Worm (Caenorhabditis elegans) whole organism, L4 larva: Measurements from ENCODE around the gene popl-5.

ENCODE experiments used
- D1046.2 ChIP-seq: fragments of 200-800 bp; sonication (Bioruptor generic); IDR thresholded peaks from 2 replicates; pipeline ENCODE4 v1.3.6; 2022; ENCODE audit warnings: missing genetic modification characterization, missing compliant biosample characterization
- F10B5.3 ChIP-seq: sonication (generic microtip); optimal IDR thresholded peaks from 2 replicates; lab custom pipeline; 2016; ENCODE audit warnings: mild to moderate bottlenecking, missing genetic modification characterization, missing compliant biosample characterization
- F37D6.2 ChIP-seq: sonication (generic microtip); optimal IDR thresholded peaks from 2 replicates; lab custom pipeline; 2016; ENCODE audit warnings: mild to moderate bottlenecking, missing genetic modification characterization, missing compliant biosample characterization
- F44E2.7 ChIP-seq: fragments of 200-800 bp; sonication (Bioruptor generic); IDR thresholded peaks from 2 replicates; pipeline ENCODE4 v2.1.2; 2022; ENCODE audit warnings: missing genetic modification characterization, missing compliant biosample characterization
- F49E8.2 ChIP-seq: sonication (generic microtip); optimal IDR thresholded peaks from 2 replicates; lab custom pipeline; 2016; ENCODE audit warnings: missing compliant biosample characterization, mild to moderate bottlenecking, missing genetic modification characterization, borderline replicate concordance
- T20F7.1 ChIP-seq: fragments of 200-800 bp; sonication (Bioruptor generic); optimal IDR thresholded peaks from 2 replicates; lab custom pipeline; 2018; ENCODE audit warnings: mild to moderate bottlenecking, missing genetic modification characterization, missing compliant biosample characterization
- Y48G9A.11 ChIP-seq: fragments of 200-800 bp; sonication (Bioruptor generic); IDR thresholded peaks from 2 replicates; pipeline ENCODE4 v1.3.6; 2022; ENCODE audit warnings: missing genetic modification reagents, missing genetic modification characterization, missing compliant biosample characterization
- Y5F2A.4 ChIP-seq: fragments of 200-800 bp; sonication (Bioruptor generic); optimal IDR thresholded peaks from 2 replicates; lab custom pipeline; 2018; ENCODE audit warnings: mild to moderate bottlenecking, missing genetic modification characterization, missing compliant biosample characterization
- aha-1 ChIP-seq: fragments of 150-350 bp; peaks from one replicate; lab custom pipeline; 2014; ENCODE audit warnings: missing biosample characterization, missing genetic modification characterization
- aly-2 ChIP-seq: sonication (generic microtip); optimal IDR thresholded peaks from 2 replicates; lab custom pipeline; 2018; ENCODE audit warnings: missing biosample characterization, missing genetic modification characterization
- arid-1 ChIP-seq: fragments of 200-800 bp; sonication (Bioruptor generic); conservative IDR thresholded peaks from 2 replicates; pipeline ENCODE4 v1.3.6; 2022; ENCODE audit warnings: missing genetic modification reagents, missing genetic modification characterization, missing compliant biosample characterization
- ceh-28 ChIP-seq: fragments of 150-350 bp; optimal IDR thresholded peaks from 2 replicates; lab custom pipeline; 2014; ENCODE audit warnings: missing biosample characterization, missing genetic modification reagents, missing genetic modification characterization
- ceh-32 ChIP-seq: sonication (generic microtip); optimal IDR thresholded peaks from 2 replicates; lab custom pipeline; 2016; ENCODE audit warnings: mild to moderate bottlenecking, missing genetic modification characterization, missing compliant biosample characterization; ENCODE audit not compliant: poor library complexity
- ceh-44 ChIP-seq: fragments of 200-800 bp; sonication (Bioruptor generic); IDR thresholded peaks from 2 replicates; pipeline ENCODE4 v1.3.6; 2022; ENCODE audit warnings: missing genetic modification reagents, missing genetic modification characterization, missing compliant biosample characterization
- ceh-62 ChIP-seq: sonication (generic microtip); optimal IDR thresholded peaks from 2 replicates; lab custom pipeline; 2017; ENCODE audit warnings: missing biosample characterization, missing genetic modification characterization
- ces-1 ChIP-seq: fragments of 150-350 bp; sonication (generic microtip); optimal IDR thresholded peaks from 4 replicates; lab custom pipeline; 2014; ENCODE audit warnings: missing biosample characterization, missing genetic modification reagents, missing genetic modification characterization
- ctbp-1 ChIP-seq: fragments of 200-800 bp; sonication (Bioruptor generic); IDR thresholded peaks from 2 replicates; pipeline ENCODE4 v1.3.6; 2022; ENCODE audit warnings: missing genetic modification reagents, missing genetic modification characterization, missing compliant biosample characterization
- daf-12 ChIP-seq: fragments of 150-350 bp; optimal IDR thresholded peaks from 2 replicates; lab custom pipeline; 2014; ENCODE audit warnings: missing biosample characterization, missing genetic modification reagents, missing genetic modification characterization
- daf-16 ChIP-seq, 3 experiments: sonication (generic microtip); optimal IDR thresholded peaks; 2 replicates each; lab custom pipeline; 2016 to 2017; ENCODE audit warnings: missing genetic modification characterization in 3 of 3, missing genetic modification reagents in 3 of 3, mild to moderate bottlenecking in 2 of 3, missing compliant biosample characterization in 2 of 3, missing biosample characterization in 1 of 3, moderate library complexity in 1 of 3
- dpl-1 ChIP-seq: fragments of 150-350 bp; optimal IDR thresholded peaks from 2 replicates; lab custom pipeline; 2014; ENCODE audit warnings: missing biosample characterization, missing genetic modification reagents, missing genetic modification characterization
- duxl-1 ChIP-seq: sonication (generic microtip); optimal IDR thresholded peaks from 2 replicates; lab custom pipeline; 2016; ENCODE audit warnings: mild to moderate bottlenecking, missing genetic modification characterization, moderate library complexity, missing compliant biosample characterization; ENCODE audit not compliant: poor library complexity
- egl-27 ChIP-seq: sonication (generic microtip); optimal IDR thresholded peaks from 3 replicates; lab custom pipeline; 2017; ENCODE audit warnings: missing biosample characterization, missing genetic modification reagents, missing genetic modification characterization
- egl-43 ChIP-seq: fragments of 200-800 bp; sonication (Bioruptor generic); IDR thresholded peaks from 2 replicates; pipeline ENCODE4 v1.3.6; 2022; ENCODE audit warnings: missing genetic modification reagents, missing genetic modification characterization, missing compliant biosample characterization
- hlh-11 ChIP-seq: fragments of 200-800 bp; sonication (Bioruptor generic); optimal IDR thresholded peaks from 2 replicates; lab custom pipeline; 2018; ENCODE audit warnings: mild to moderate bottlenecking, missing genetic modification characterization, missing compliant biosample characterization
- hlh-30 ChIP-seq: sonication (generic microtip); optimal IDR thresholded peaks from 2 replicates; lab custom pipeline; 2017; ENCODE audit warnings: antibody characterized with exemption, mild to moderate bottlenecking, missing genetic modification characterization, missing compliant biosample characterization; ENCODE audit not compliant: insufficient read depth
- hmg-1.1 ChIP-seq: fragments of 200-800 bp; sonication (Bioruptor generic); IDR thresholded peaks from 2 replicates; pipeline ENCODE4 v1.3.6; 2022; ENCODE audit warnings: missing genetic modification reagents, missing genetic modification characterization, missing compliant biosample characterization
- jun-1 ChIP-seq: fragments of 150-350 bp; optimal IDR thresholded peaks from 2 replicates; lab custom pipeline; 2014; ENCODE audit warnings: missing biosample characterization, missing genetic modification reagents, missing genetic modification characterization
- lim-7 ChIP-seq: fragments of 200-800 bp; sonication (Bioruptor generic); IDR thresholded peaks from 2 replicates; pipeline ENCODE4 v1.3.6; 2022; ENCODE audit warnings: missing genetic modification characterization, missing compliant biosample characterization
- lin-38 ChIP-seq: fragments of 200-800 bp; sonication (Bioruptor generic); IDR thresholded peaks from 2 replicates; pipeline ENCODE4 v1.3.6; 2022; ENCODE audit warnings: missing genetic modification reagents, missing genetic modification characterization, missing compliant biosample characterization
- lin-39 ChIP-seq: fragments of 150-350 bp; optimal IDR thresholded peaks from 2 replicates; lab custom pipeline; 2014; ENCODE audit warnings: missing biosample characterization, missing genetic modification reagents, missing genetic modification characterization
- lir-3 ChIP-seq: sonication (generic microtip); optimal IDR thresholded peaks from 2 replicates; lab custom pipeline; 2016; ENCODE audit warnings: mild to moderate bottlenecking, missing genetic modification characterization, missing compliant biosample characterization
- lsy-2 ChIP-seq, 2 experiments: fragments of 150-350 bp in 1 of 2; sonication (generic microtip) in 1 of 2; optimal IDR thresholded peaks; 2 replicates each; lab custom pipeline; 2014 to 2017; ENCODE audit warnings: missing biosample characterization in 2 of 2, missing genetic modification characterization in 2 of 2
- madf-5 ChIP-seq, 2 experiments: fragments of 200-800 bp; sonication (Bioruptor generic); IDR thresholded peaks; 2 replicates each; pipeline ENCODE4 v1.3.6; 2022; ENCODE audit warnings: missing compliant biosample characterization in 2 of 2, missing genetic modification characterization in 2 of 2
- mes-2 ChIP-seq: sonication (generic microtip); optimal IDR thresholded peaks from 2 replicates; lab custom pipeline; 2016; ENCODE audit warnings: missing genotype, mild to moderate bottlenecking, missing genetic modification characterization, missing compliant biosample characterization; ENCODE audit not compliant: poor library complexity, severe bottlenecking
- mxl-2 ChIP-seq: fragments of 200-800 bp; sonication (Bioruptor generic); conservative IDR thresholded peaks from 2 replicates; pipeline ENCODE4 v1.3.6; 2022; ENCODE audit warnings: missing genetic modification reagents, missing genetic modification characterization, missing compliant biosample characterization
- nhr-111 ChIP-seq: fragments of 200-800 bp; sonication (Bioruptor generic); optimal IDR thresholded peaks from 2 replicates; lab custom pipeline; 2018; ENCODE audit warnings: mild to moderate bottlenecking, missing genetic modification characterization, missing compliant biosample characterization
- nhr-25 ChIP-seq: sonication (generic microtip); optimal IDR thresholded peaks from 2 replicates; lab custom pipeline; 2017; ENCODE audit warnings: missing genetic modification characterization, mild to moderate bottlenecking, missing compliant biosample characterization, antibody characterized with exemption, moderate library complexity, borderline replicate concordance; ENCODE audit not compliant: insufficient read depth
- nhr-28 ChIP-seq: fragments of 150-350 bp; optimal IDR thresholded peaks from 2 replicates; lab custom pipeline; 2014; ENCODE audit warnings: missing biosample characterization, missing genetic modification characterization
- nhr-42 ChIP-seq: fragments of 200-800 bp; sonication (Bioruptor generic); IDR thresholded peaks from 2 replicates; pipeline ENCODE4 v1.3.6; 2022; ENCODE audit warnings: missing genetic modification characterization, missing compliant biosample characterization
- nhr-6 ChIP-seq: fragments of 150-350 bp; optimal IDR thresholded peaks from 2 replicates; lab custom pipeline; 2014; ENCODE audit warnings: missing biosample characterization, missing genetic modification characterization
- sdz-12 ChIP-seq: fragments of 200-800 bp; sonication (Bioruptor generic); optimal IDR thresholded peaks from 2 replicates; lab custom pipeline; 2018; ENCODE audit warnings: mild to moderate bottlenecking, missing genetic modification characterization, missing compliant biosample characterization
- set-16 ChIP-seq: fragments of 200-800 bp; sonication (Bioruptor generic); IDR thresholded peaks from 2 replicates; pipeline ENCODE4 v1.3.6; 2022; ENCODE audit warnings: missing genetic modification reagents, missing genetic modification characterization, missing compliant biosample characterization
- snpc-4 ChIP-seq: fragments of 150-350 bp; optimal IDR thresholded peaks from 2 replicates; lab custom pipeline; 2014; ENCODE audit warnings: missing biosample characterization, missing genetic modification characterization
- tra-1 ChIP-seq: fragments of 200-800 bp; sonication (Bioruptor generic); IDR thresholded peaks from 2 replicates; pipeline ENCODE4 v1.3.6; 2022; ENCODE audit warnings: missing genetic modification reagents, missing genetic modification characterization, missing compliant biosample characterization
- unc-39 ChIP-seq: sonication (generic microtip); optimal IDR thresholded peaks from 2 replicates; lab custom pipeline; 2017; ENCODE audit warnings: missing biosample characterization, missing genetic modification characterization
- zag-1 ChIP-seq: fragments of 150-350 bp; optimal IDR thresholded peaks from 2 replicates; lab custom pipeline; 2014; ENCODE audit warnings: missing biosample characterization, missing genetic modification characterization
- zip-2 ChIP-seq: fragments of 150-350 bp; optimal IDR thresholded peaks from 2 replicates; lab custom pipeline; 2014; ENCODE audit warnings: missing biosample characterization, missing genetic modification characterization
- ztf-11 ChIP-seq: fragments of 150-350 bp; optimal IDR thresholded peaks from 2 replicates; lab custom pipeline; 2014; ENCODE audit warnings: missing biosample characterization, missing genetic modification characterization

Gene popl-5

ce11 chrIII:11444796-11445386 is 42.3 kb downstream of the popl-5 start (continued):
- TF ChIP-seq nhr-6 (peak; percentile 41), ceh-28 (tag; lab: Kevin White, UChicago) (no peak), snpc-4 (tag; lab: Kevin White, UChicago) (no peak), egl-27 (no peak), arid-1 (GFP tag; lab: Robert Waterston, UW) (no peak), nhr-111 (GFP tag; lab: Kevin White, UChicago) (no peak), F49E8.2 (tag; lab: Kevin White, UChicago) (no peak), Y5F2A.4 (no peak), T20F7.1 (GFP tag; lab: Kevin White, UChicago) (no peak), F44E2.7 (GFP tag; lab: Robert Waterston, UW) (no peak), ceh-62 (tag; lab: Kevin White, UChicago) (no peak), tra-1 (GFP tag; lab: Robert Waterston, UW) (no peak), ceh-44 (GFP tag; lab: Robert Waterston, UW) (no peak), nhr-25 (no peak), D1046.2 (GFP tag; lab: Robert Waterston, UW) (no peak), lir-3 (no peak), lim-7 (no peak), sdz-12 (GFP tag; lab: Kevin White, UChicago) (no peak), duxl-1 (tag; lab: Kevin White, UChicago) (no peak), zag-1 (tag; lab: Kevin White, UChicago) (no peak), lin-38 (GFP tag; lab: Robert Waterston, UW) (no peak), aha-1 (tag; lab: Kevin White, UChicago) (no peak), aly-2 (tag; lab: Kevin White, UChicago) (no peak), F10B5.3 (no peak), ctbp-1 (GFP tag; lab: Robert Waterston, UW) (no peak), nhr-42 (GFP tag; lab: Robert Waterston, UW) (no peak), ceh-32 (tag; lab: Kevin White, UChicago) (no peak), daf-12 (tag; lab: Kevin White, UChicago) (no peak), lsy-2 (tag; optimal IDR thresholded peaks at IDR 0.05; lab: Kevin White, UChicago) (peak in 1 of 2 experiments; percentile 24), ztf-11 (tag; lab: Kevin White, UChicago) (no peak), F37D6.2 (no peak), dpl-1 (GFP tag; lab: Kevin White, UChicago) (no peak), jun-1 (no peak)

- TF ChIP-seq mxl-2 (no peak), nhr-28 (tag; lab: Kevin White, UChicago) (peak; percentile 2), sdz-12 (GFP tag; lab: Kevin White, UChicago) (no peak), daf-16 (GFP tag; optimal IDR thresholded peaks at IDR 0.05; lab: Kevin White, UChicago) (no peak), daf-16 (tag; optimal IDR thresholded peaks at IDR 0.05; lab: Kevin White, UChicago) (peak; percentile 64), aha-1 (tag; lab: Kevin White, UChicago) (peak; percentile 62), hlh-11 (tag; lab: Kevin White, UChicago) (peak; percentile 6)
- TF ChIP-seq, all 104 proteins: peak for 4
Observed at ce11 chrIII:11443408-11443994, 43.6 kb downstream of the popl-5 start.

- TF ChIP-seq zip-2 (tag; lab: Kevin White, UChicago) (no peak), hlh-30 (tag; lab: Kevin White, UChicago) (no peak), Y48G9A.11 (GFP tag; lab: Robert Waterston, UW) (no peak), sdz-12 (GFP tag; lab: Kevin White, UChicago) (no peak), nhr-25 (no peak), ces-1 (GFP tag; lab: Kevin White, UChicago) (no peak), lin-39 (no peak), madf-5 (GFP tag; IDR thresholded peaks at IDR 0.05; lab: Robert Waterston, UW) (no peak), mes-2 (tag; lab: Kevin White, UChicago) (no peak), egl-43 (GFP tag; lab: Robert Waterston, UW) (no peak), set-16 (GFP tag; lab: Robert Waterston, UW) (no peak), ceh-62 (tag; lab: Kevin White, UChicago) (no peak), hmg-1.1 (no peak), unc-39 (tag; lab: Kevin White, UChicago) (no peak)
Observed at ce11 chrIII:11442556-11442955, 44.6 kb downstream of the popl-5 start, which contains the start of gene sbp-1. Gene sbp-1, minus strand, starts transcription at chrIII:11442566.
